Fruit fly (Drosophila melanogaster) whole organism, prepupa: ENCODE results near the gene Dip-B.
A peak's percentile ranks its signal among the peaks of the same experiment; 100 is the strongest.

Experiments
- Blimp-1 ChIP-seq: fragments of 200-800 bp; sonication (Bioruptor generic); optimal IDR thresholded peaks from 3 replicates; lab custom pipeline; 2017; ENCODE audit warnings: missing biosample characterization, missing genetic modification characterization, mild to moderate bottlenecking, moderate library complexity, missing genetic modification reagents
- CG11294 ChIP-seq: fragments of 200-800 bp; sonication (Bioruptor generic); IDR thresholded peaks from 2 replicates; pipeline ENCODE4 v1.3.6; 2022; ENCODE audit warnings: missing biosample characterization, missing genetic modification characterization
- CG11762 ChIP-seq: fragments of 200-800 bp; sonication (Bioruptor generic); optimal IDR thresholded peaks from 3 replicates; lab custom pipeline; 2016; ENCODE audit warnings: missing biosample characterization, missing genetic modification characterization; ENCODE audit not compliant: insufficient read depth
- CG11902 ChIP-seq: fragments of 200-800 bp; sonication (Bioruptor generic); optimal IDR thresholded peaks from 3 replicates; lab custom pipeline; 2016; ENCODE audit warnings: missing biosample characterization, missing genetic modification characterization
- CG1621 ChIP-seq: fragments of 200-800 bp; sonication (Bioruptor generic); optimal IDR thresholded peaks from 3 replicates; lab custom pipeline; 2018; ENCODE audit warnings: missing biosample characterization, mild to moderate bottlenecking, missing genetic modification characterization
- CG16779 ChIP-seq: fragments of 200-800 bp; sonication (Bioruptor generic); optimal IDR thresholded peaks from 3 replicates; lab custom pipeline; 2017; ENCODE audit warnings: missing biosample characterization, mild to moderate bottlenecking, missing genetic modification characterization
- CG3032 ChIP-seq: fragments of 200-800 bp; optimal IDR thresholded peaks from 2 replicates; lab custom pipeline; 2019; ENCODE audit warnings: missing biosample characterization, mild to moderate bottlenecking, missing genetic modification characterization, moderate library complexity
- CG31627 ChIP-seq: fragments of 200-800 bp; sonication (Bioruptor generic); optimal IDR thresholded peaks from 3 replicates; lab custom pipeline; 2016; ENCODE audit warnings: missing biosample characterization, missing genetic modification characterization
- CG32006 ChIP-seq: fragments of 200-800 bp; sonication (Bioruptor generic); optimal IDR thresholded peaks from 3 replicates; lab custom pipeline; 2017; ENCODE audit warnings: missing biosample characterization, mild to moderate bottlenecking, missing genetic modification characterization
- CG3919 ChIP-seq: fragments of 200-800 bp; sonication (Bioruptor generic); optimal IDR thresholded peaks from 3 replicates; lab custom pipeline; 2016; ENCODE audit warnings: missing biosample characterization, missing genetic modification characterization
- CG4318 ChIP-seq: fragments of 200-800 bp; sonication (Bioruptor generic); optimal IDR thresholded peaks from 3 replicates; lab custom pipeline; 2017; ENCODE audit warnings: missing biosample characterization, mild to moderate bottlenecking, missing genetic modification characterization
- CG6163 ChIP-seq: fragments of 200-800 bp; sonication (Bioruptor generic); IDR thresholded peaks from 3 replicates; pipeline ENCODE4 v1.3.6; 2022; ENCODE audit warnings: missing biosample characterization, missing genetic modification characterization
- CG6276 ChIP-seq: fragments of 200-800 bp; sonication (Bioruptor generic); optimal IDR thresholded peaks from 2 replicates; lab custom pipeline; 2017; ENCODE audit warnings: missing biosample characterization, mild to moderate bottlenecking, missing genetic modification characterization
- CG6792 ChIP-seq: fragments of 200-800 bp; sonication (Bioruptor generic); optimal IDR thresholded peaks from 3 replicates; lab custom pipeline; 2016; ENCODE audit warnings: missing biosample characterization, missing genetic modification characterization
- CG6808 ChIP-seq: fragments of 200-800 bp; sonication (Bioruptor generic); optimal IDR thresholded peaks from 3 replicates; lab custom pipeline; 2017; ENCODE audit warnings: missing biosample characterization, missing genetic modification characterization, mild to moderate bottlenecking, moderate library complexity, missing genetic modification reagents
- CG6854 ChIP-seq: fragments of 200-800 bp; sonication (Bioruptor generic); optimal IDR thresholded peaks from 2 replicates; lab custom pipeline; 2017; ENCODE audit warnings: missing biosample characterization, mild to moderate bottlenecking, missing genetic modification characterization
- CG7368 ChIP-seq: fragments of 200-800 bp; sonication (Bioruptor generic); optimal IDR thresholded peaks from 3 replicates; lab custom pipeline; 2016; ENCODE audit warnings: missing biosample characterization, missing genetic modification characterization
- CG8319 ChIP-seq: fragments of 200-800 bp; sonication (Bioruptor generic); optimal IDR thresholded peaks from 3 replicates; lab custom pipeline; 2016; ENCODE audit warnings: missing biosample characterization, missing genetic modification characterization
- CG8632 ChIP-seq: fragments of 200-800 bp; sonication (Bioruptor generic); optimal IDR thresholded peaks from 3 replicates; lab custom pipeline; 2016; ENCODE audit warnings: missing biosample characterization, missing genetic modification characterization
- CG9139 ChIP-seq: fragments of 200-800 bp; sonication (Bioruptor generic); optimal IDR thresholded peaks from 3 replicates; lab custom pipeline; 2017; ENCODE audit warnings: missing biosample characterization, mild to moderate bottlenecking, missing genetic modification characterization
- Eip75B ChIP-seq: fragments of 200-800 bp; sonication (Bioruptor generic); optimal IDR thresholded peaks from 3 replicates; lab custom pipeline; 2016; ENCODE audit warnings: missing biosample characterization, missing genetic modification characterization
- Eip93F ChIP-seq: fragments of 200-800 bp; sonication (Bioruptor generic); optimal IDR thresholded peaks from 2 replicates; lab custom pipeline; 2016; ENCODE audit warnings: missing biosample characterization, mild to moderate bottlenecking, missing genetic modification characterization
- Ets21C ChIP-seq: fragments of 200-800 bp; sonication (Bioruptor generic); optimal IDR thresholded peaks from 3 replicates; lab custom pipeline; 2016; ENCODE audit warnings: missing biosample characterization, missing genetic modification characterization
- Ets96B ChIP-seq: fragments of 200-800 bp; optimal IDR thresholded peaks from 2 replicates; lab custom pipeline; 2019; ENCODE audit warnings: missing biosample characterization, mild to moderate bottlenecking, missing genetic modification characterization, moderate library complexity
- Gug ChIP-seq: fragments of 200-800 bp; sonication (Bioruptor generic); IDR thresholded peaks from 2 replicates; pipeline ENCODE4 v1.3.6; 2022; ENCODE audit warnings: missing biosample characterization, missing genetic modification characterization
- Hr38 ChIP-seq: sonication (Bioruptor generic); optimal IDR thresholded peaks from 2 replicates; lab custom pipeline; 2016; ENCODE audit warnings: missing biosample characterization, missing genetic modification characterization
- Hr39 ChIP-seq: fragments of 200-800 bp; sonication (Bioruptor generic); optimal IDR thresholded peaks from 2 replicates; lab custom pipeline; 2016; ENCODE audit warnings: missing biosample characterization, missing genetic modification characterization
- Hr4 ChIP-seq: fragments of 200-800 bp; sonication (Bioruptor generic); optimal IDR thresholded peaks from 3 replicates; lab custom pipeline; 2016; ENCODE audit warnings: missing biosample characterization, missing genetic modification characterization
- OdsH ChIP-seq: fragments of 200-800 bp; sonication (Bioruptor generic); optimal IDR thresholded peaks from 3 replicates; lab custom pipeline; 2016; ENCODE audit warnings: missing biosample characterization, missing genetic modification characterization
- Sox102F ChIP-seq: fragments of 200-800 bp; sonication (Bioruptor generic); optimal IDR thresholded peaks from 2 replicates; lab custom pipeline; 2016; ENCODE audit warnings: missing biosample characterization, mild to moderate bottlenecking, missing genetic modification characterization
- Sox14 ChIP-seq: fragments of 200-800 bp; sonication (Bioruptor generic); optimal IDR thresholded peaks from 3 replicates; lab custom pipeline; 2016; ENCODE audit warnings: missing biosample characterization, missing genetic modification characterization
- Sox15 ChIP-seq: fragments of 200-800 bp; sonication (Bioruptor generic); optimal IDR thresholded peaks from 3 replicates; lab custom pipeline; 2016; ENCODE audit warnings: missing biosample characterization, missing genetic modification characterization
- achi ChIP-seq: fragments of 200-800 bp; sonication (Bioruptor generic); optimal IDR thresholded peaks from 3 replicates; lab custom pipeline; 2016; ENCODE audit warnings: missing biosample characterization, missing genetic modification characterization
- cyc ChIP-seq: fragments of 200-800 bp; sonication (Bioruptor generic); optimal IDR thresholded peaks from 3 replicates; lab custom pipeline; 2016; ENCODE audit warnings: missing biosample characterization, missing genetic modification characterization
- dac ChIP-seq: fragments of 200-800 bp; sonication (Bioruptor generic); optimal IDR thresholded peaks from 2 replicates; lab custom pipeline; 2017; ENCODE audit warnings: missing biosample characterization, mild to moderate bottlenecking, missing genetic modification characterization
- dsx ChIP-seq: fragments of 200-800 bp; optimal IDR thresholded peaks from 3 replicates; lab custom pipeline; 2019; ENCODE audit warnings: missing biosample characterization, mild to moderate bottlenecking, missing genetic modification characterization, moderate library complexity; ENCODE audit not compliant: poor library complexity, severe bottlenecking
- eg ChIP-seq: fragments of 200-800 bp; sonication (Bioruptor generic); IDR thresholded peaks from 3 replicates; pipeline ENCODE4 v1.3.6; 2022; ENCODE audit warnings: missing biosample characterization, missing genetic modification characterization
- esn ChIP-seq: fragments of 200-800 bp; sonication (Bioruptor generic); optimal IDR thresholded peaks from 2 replicates; lab custom pipeline; 2016; ENCODE audit warnings: missing biosample characterization, mild to moderate bottlenecking, missing genetic modification characterization, moderate library complexity
- fd85E ChIP-seq: fragments of 200-800 bp; sonication (Bioruptor generic); optimal IDR thresholded peaks from 3 replicates; lab custom pipeline; 2016; ENCODE audit warnings: missing biosample characterization, missing genetic modification characterization
- fkh ChIP-seq: fragments of 200-800 bp; sonication (Bioruptor generic); optimal IDR thresholded peaks from 3 replicates; lab custom pipeline; 2017; ENCODE audit warnings: missing biosample characterization, mild to moderate bottlenecking, missing genetic modification characterization, moderate library complexity
- lz ChIP-seq: fragments of 200-800 bp; sonication (Bioruptor generic); optimal IDR thresholded peaks from 3 replicates; lab custom pipeline; 2016; ENCODE audit warnings: missing biosample characterization, missing genetic modification characterization
- net ChIP-seq: fragments of 200-800 bp; sonication (Bioruptor generic); optimal IDR thresholded peaks from 3 replicates; lab custom pipeline; 2016; ENCODE audit warnings: missing biosample characterization, missing genetic modification characterization
- pdm3 ChIP-seq: fragments of 200-800 bp; sonication (Bioruptor generic); optimal IDR thresholded peaks from 3 replicates; lab custom pipeline; 2016; ENCODE audit warnings: missing biosample characterization, missing genetic modification characterization
- salr ChIP-seq, 2 experiments: fragments of 200-800 bp; sonication (Bioruptor generic); optimal IDR thresholded peaks; 3 replicates each; lab custom pipeline; 2016 to 2018; ENCODE audit warnings: missing biosample characterization in 2 of 2, missing genetic modification characterization in 2 of 2, mild to moderate bottlenecking in 1 of 2
- spab ChIP-seq: fragments of 200-800 bp; sonication (Bioruptor generic); optimal IDR thresholded peaks from 2 replicates; lab custom pipeline; 2017; ENCODE audit warnings: missing biosample characterization, mild to moderate bottlenecking, missing genetic modification characterization, missing genetic modification reagents
- ss ChIP-seq, 2 experiments: fragments of 200-800 bp; sonication (Bioruptor generic); optimal IDR thresholded peaks; 2 replicates in 1 of 2; 3 replicates in 1 of 2; lab custom pipeline; 2017 to 2018; ENCODE audit warnings: mild to moderate bottlenecking in 2 of 2, missing biosample characterization in 2 of 2, missing genetic modification characterization in 2 of 2, moderate library complexity in 1 of 2
- svp ChIP-seq: fragments of 200-800 bp; sonication (Bioruptor generic); peaks from one replicate; lab custom pipeline; 2016; ENCODE audit warnings: missing biosample characterization, missing genetic modification characterization
- vri ChIP-seq: fragments of 200-800 bp; sonication (Bioruptor generic); optimal IDR thresholded peaks from 3 replicates; lab custom pipeline; 2016; ENCODE audit warnings: missing biosample characterization, mild to moderate bottlenecking, missing genetic modification characterization

Gene Dip-B

dm6 chr3R:13812736-13813250 lies 30.7 kb downstream of the Dip-B start, which contains the start of the genes tal-1A, tal-2A, tal-3A and tal-AA (continued):
- peak; percentile 0 for TF ChIP-seq CG3032
- TF ChIP-seq Eip93F (GFP tag; lab: Kevin White, UChicago), result peak; percentile 75
- TF ChIP-seq Hr39 (GFP tag; lab: Kevin White, UChicago), result no peak
- peak; percentile 7 for TF ChIP-seq CG7368 (GFP tag; lab: Kevin White, UChicago)
- peak; percentile 18 for TF ChIP-seq CG6808 (GFP tag; lab: Kevin White, UChicago)
- no peak for TF ChIP-seq Blimp-1 (GFP tag; lab: Kevin White, UChicago)
- TF ChIP-seq Ets21C, result no peak
- peak; percentile 51 for TF ChIP-seq CG3919
- TF ChIP-seq vri (GFP tag; lab: Kevin White, UChicago), result peak; percentile 60
- TF ChIP-seq spab, result no peak
- TF ChIP-seq CG6854, result peak; percentile 75
- peak; percentile 23 for TF ChIP-seq fkh
- peak; percentile 62 for TF ChIP-seq ss (GFP tag; optimal IDR thresholded peaks at IDR 0.05; lab: Kevin White, UChicago)
- no peak for TF ChIP-seq Ets96B (tag; lab: Kevin White, UChicago)
- TF ChIP-seq Sox102F (GFP tag; lab: Kevin White, UChicago), result peak; percentile 79

- TF ChIP-seq Hr4, result no peak
- TF ChIP-seq Hr38 (GFP tag; lab: Kevin White, UChicago), result no peak
- TF ChIP-seq fd85E, result no peak
- TF ChIP-seq Sox102F (GFP tag; lab: Kevin White, UChicago), result no peak
- peak; percentile 3 for TF ChIP-seq CG6276 (GFP tag; lab: Kevin White, UChicago)
- TF ChIP-seq Ets96B (tag; lab: Kevin White, UChicago), result no peak
- no peak for TF ChIP-seq CG11762 (GFP tag; lab: Kevin White, UChicago)
- no peak for TF ChIP-seq achi (GFP tag; lab: Kevin White, UChicago)
- no peak for TF ChIP-seq lz
- TF ChIP-seq fkh, result no peak
- TF ChIP-seq CG16779, result peak; percentile 2
- no peak for TF ChIP-seq CG32006
- TF ChIP-seq Eip93F (GFP tag; lab: Kevin White, UChicago), result no peak
- no peak for TF ChIP-seq Sox15
- TF ChIP-seq dac (GFP tag; lab: Kevin White, UChicago), result no peak
- no peak for TF ChIP-seq Ets21C
- peak; percentile 50; the same call in 2 of the 3 replicates for TF ChIP-seq eg
- TF ChIP-seq OdsH (GFP tag; lab: Kevin White, UChicago), result no peak
- TF ChIP-seq CG11902 (GFP tag; lab: Kevin White, UChicago), result no peak
- no peak for TF ChIP-seq Eip75B
- TF ChIP-seq Sox14 (GFP tag; lab: Kevin White, UChicago), result no peak
- no peak for TF ChIP-seq Gug (GFP tag; lab: Robert Waterston, UW)
- no peak for TF ChIP-seq esn (GFP tag; lab: Kevin White, UChicago)
- no peak for TF ChIP-seq CG11294 (GFP tag; lab: Robert Waterston, UW)
- no peak for TF ChIP-seq CG1621
- no peak for TF ChIP-seq CG9139
- TF ChIP-seq CG3032, result no peak
- TF ChIP-seq Blimp-1 (GFP tag; lab: Kevin White, UChicago), result no peak
- no peak for TF ChIP-seq pdm3 (GFP tag; lab: Kevin White, UChicago)
- no peak for TF ChIP-seq vri (GFP tag; lab: Kevin White, UChicago)
- no peak for TF ChIP-seq CG8319 (GFP tag; lab: Kevin White, UChicago)
- TF ChIP-seq Hr39 (GFP tag; lab: Kevin White, UChicago), result no peak
- no peak for TF ChIP-seq salr (GFP tag; optimal IDR thresholded peaks at IDR 0.05; lab: Kevin White, UChicago)
- TF ChIP-seq CG6163 (GFP tag; lab: Robert Waterston, UW), result 0 out of 3 replicates have a peak, but pooled peaks have one; percentile 43
- TF ChIP-seq CG8632 (GFP tag; lab: Kevin White, UChicago), result no peak
- TF ChIP-seq svp (GFP tag; lab: Kevin White, UChicago), result peak; percentile 79
- no peak for TF ChIP-seq CG6792 (GFP tag; lab: Kevin White, UChicago)
- TF ChIP-seq cyc (GFP tag; lab: Kevin White, UChicago), result no peak
- no peak for TF ChIP-seq spab
- no peak for TF ChIP-seq net (GFP tag; lab: Kevin White, UChicago)
- TF ChIP-seq CG31627 (GFP tag; lab: Kevin White, UChicago), result no peak
- TF ChIP-seq ss (GFP tag; optimal IDR thresholded peaks at IDR 0.05; lab: Kevin White, UChicago), result peak in 1 of 2 experiments; percentile 29
- TF ChIP-seq dsx (GFP tag; lab: Kevin White, UChicago), result no peak
- TF ChIP-seq CG4318 (GFP tag; lab: Kevin White, UChicago), result no peak
Measured at dm6 chr3R:13815022-13815440, 32.9 kb downstream of the Dip-B start.
